Fruit fly (Drosophila melanogaster): ENCODE results near the gene CG11658.

The CG11658 gene

dm6 chr3L:11696294-11697116, 11.8 kb downstream of the CG11658 start, which contains the start of gene Dph1 (continued):
- TF ChIP-seq gcm (GFP tag; optimal IDR thresholded peaks at IDR 0.05): peak; percentile 82
- TF ChIP-seq CG6272 (GFP tag; IDR thresholded peaks at IDR 0.05): peak; percentile 75
- peak; percentile 88 for TF ChIP-seq ATbp (GFP tag; optimal IDR thresholded peaks at IDR 0.05)
- TF ChIP-seq NFAT (GFP tag; IDR thresholded peaks at IDR 0.05): peak; percentile 85; the same call in 1 of the 2 replicates
- peak; percentile 14; the same call in 1 of the 2 replicates for TF ChIP-seq Ravus (GFP tag; IDR thresholded peaks at IDR 0.05)
- TF ChIP-seq MTF-1 (GFP tag; optimal IDR thresholded peaks at IDR 0.05; ENCODE audit: borderline replicate concordance): peak; percentile 54
- TF ChIP-seq emc (GFP tag; optimal IDR thresholded peaks at IDR 0.05): peak; percentile 86
- TF ChIP-seq CG16863 (GFP tag; optimal IDR thresholded peaks at IDR 0.05): peak; percentile 71
- TF ChIP-seq nom (GFP tag; optimal IDR thresholded peaks at IDR 0.05): peak; percentile 85
- TF ChIP-seq CG8290 (GFP tag; optimal IDR thresholded peaks at IDR 0.05): peak; percentile 66
- peak in 1 of 2 experiments; percentile 96 for TF ChIP-seq CG8290 (tag; optimal IDR thresholded peaks at IDR 0.05)
- peak; percentile 89 for TF ChIP-seq Antp (GFP tag; optimal IDR thresholded peaks at IDR 0.05)
- peak; percentile 16 for TF ChIP-seq CG6765 (GFP tag; optimal IDR thresholded peaks at IDR 0.05)
- 0 out of 2 replicates have a peak, but pooled peaks have one; percentile 20 for TF ChIP-seq ro (GFP tag; IDR thresholded peaks at IDR 0.05)
- TF ChIP-seq ttk (GFP tag; IDR thresholded peaks at IDR 0.05): peak; percentile 80; the same call in 1 of the 2 replicates
- TF ChIP-seq tup (GFP tag; optimal IDR thresholded peaks at IDR 0.05): peak; percentile 47
- no peak for TF ChIP-seq prd (optimal IDR thresholded peaks at IDR 0.05)
- peak; percentile 84 for TF ChIP-seq prd (GFP tag; IDR thresholded peaks at IDR 0.05)
- peak; percentile 62 for TF ChIP-seq p53 (GFP tag; optimal IDR thresholded peaks at IDR 0.05)
- peak; percentile 69 to 85 for TF ChIP-seq chif (GFP tag; optimal IDR thresholded peaks at IDR 0.05)
- TF ChIP-seq CG6791 (GFP tag; IDR thresholded peaks at IDR 0.05; ENCODE audit: partially characterized antibody): no peak
- TF ChIP-seq CG17829 (tag; optimal IDR thresholded peaks at IDR 0.05): peak; percentile 82
- peak; percentile 73; the same call in 1 of the 2 replicates for TF ChIP-seq bowl (GFP tag; IDR thresholded peaks at IDR 0.05)
- TF ChIP-seq fd102C (GFP tag; optimal IDR thresholded peaks at IDR 0.05): no peak
- TF ChIP-seq CG2116 (GFP tag; optimal IDR thresholded peaks at IDR 0.05): peak; percentile 49
- 0 out of 3 replicates have a peak, but pooled peaks have one; percentile 81 for TF ChIP-seq CG3726 (GFP tag; IDR thresholded peaks at IDR 0.05)
- TF ChIP-seq CG4854 (GFP tag; optimal IDR thresholded peaks at IDR 0.05): peak; percentile 32
- peak; percentile 72 for TF ChIP-seq nau (GFP tag; optimal IDR thresholded peaks at IDR 0.05)
- TF ChIP-seq her (GFP tag; optimal IDR thresholded peaks at IDR 0.05): peak; percentile 81
- TF ChIP-seq CG9932 (GFP tag; IDR thresholded peaks at IDR 0.05): peak; percentile 8; the same call in 1 of the 2 replicates
- TF ChIP-seq btn (GFP tag; optimal IDR thresholded peaks at IDR 0.05): peak; percentile 88
- TF ChIP-seq CG7963 (GFP tag; IDR thresholded peaks at IDR 0.05; ENCODE audit: partially characterized antibody): no peak
- peak; percentile 76 for TF ChIP-seq CG17802 (tag; optimal IDR thresholded peaks at IDR 0.05)
- TF ChIP-seq jumu (GFP tag; optimal IDR thresholded peaks at IDR 0.05): peak; percentile 82
- TF ChIP-seq CG8388 (GFP tag; optimal IDR thresholded peaks at IDR 0.05): peak; percentile 73
- peak; percentile 66 for TF ChIP-seq CG9817 (tag; optimal IDR thresholded peaks at IDR 0.05)
- TF ChIP-seq Bgb (GFP tag; IDR thresholded peaks at IDR 0.05; ENCODE audit: partially characterized antibody): peak; percentile 59
- peak; percentile 88 for TF ChIP-seq CG7839 (tag; optimal IDR thresholded peaks at IDR 0.05)
- peak; percentile 29 for TF ChIP-seq CG10565 (GFP tag; optimal IDR thresholded peaks at IDR 0.05)
- peak; percentile 79 for TF ChIP-seq ems (GFP tag; optimal IDR thresholded peaks at IDR 0.05)
- TF ChIP-seq CG34422 (GFP tag; IDR thresholded peaks at IDR 0.05): peak; percentile 93
- TF ChIP-seq caup (GFP tag; optimal IDR thresholded peaks at IDR 0.05; ENCODE audit: severe bottlenecking): peak; percentile 87
- TF ChIP-seq crol (GFP tag; IDR thresholded peaks at IDR 0.05): no peak
- peak; percentile 56 for TF ChIP-seq CG3847 (GFP tag; IDR thresholded peaks at IDR 0.05)
- TF ChIP-seq dan (GFP tag; IDR thresholded peaks at IDR 0.05): no peak
- TF ChIP-seq Kr (GFP tag; optimal IDR thresholded peaks at IDR 0.05): peak; percentile 80
- TF ChIP-seq Pdp1 (GFP tag; optimal IDR thresholded peaks at IDR 0.05): peak; percentile 75 to 96
- TF ChIP-seq Max (GFP tag; optimal IDR thresholded peaks at IDR 0.05): peak; percentile 46

Measured in whole organism, embryonic.